Worm (Caenorhabditis elegans) whole organism, young adult: Measurements from ENCODE around the gene ets-7.

ENCODE experiments used
- bed-2 ChIP-seq: fragments of 200-800 bp; sonication (Bioruptor generic); IDR thresholded peaks from 2 replicates; pipeline ENCODE4 v1.3.6; 2022; ENCODE audit warnings: missing genetic modification reagents, missing genetic modification characterization, missing compliant biosample characterization
- efl-1 ChIP-seq: fragments of 150-350 bp; optimal IDR thresholded peaks from 2 replicates; lab custom pipeline; 2014; ENCODE audit warnings: missing biosample characterization, missing genetic modification reagents, missing genetic modification characterization
- hlh-12 ChIP-seq: sonication (generic microtip); optimal IDR thresholded peaks from 2 replicates; lab custom pipeline; 2016; ENCODE audit warnings: missing genetic modification characterization, missing compliant biosample characterization
- nhr-80 ChIP-seq: sonication (generic microtip); optimal IDR thresholded peaks from 2 replicates; lab custom pipeline; 2016; ENCODE audit warnings: missing genetic modification characterization, missing compliant biosample characterization
- rec-8 ChIP-seq, 2 experiments: sonication (generic microtip); optimal IDR thresholded peaks; 2 replicates each; lab custom pipeline; 2016; ENCODE audit warnings: mild to moderate bottlenecking in 2 of 2, missing genetic modification characterization in 2 of 2, missing genetic modification reagents in 2 of 2, missing genotype in 2 of 2, missing biosample characterization in 1 of 2, missing compliant biosample characterization in 1 of 2, moderate library complexity in 1 of 2
- snpc-1.1 ChIP-seq: sonication (generic microtip); optimal IDR thresholded peaks from 2 replicates; lab custom pipeline; 2017; ENCODE audit warnings: missing genetic modification characterization, mild to moderate bottlenecking, missing compliant biosample characterization, antibody characterized with exemption, moderate library complexity, missing genotype, missing genetic modification reagents; ENCODE audit not compliant: insufficient read depth
- zim-3 ChIP-seq: sonication (generic microtip); optimal IDR thresholded peaks from 2 replicates; lab custom pipeline; 2017; ENCODE audit warnings: mild to moderate bottlenecking, missing genetic modification characterization, moderate library complexity, missing compliant biosample characterization
- ztf-26 ChIP-seq: sonication (generic microtip); optimal IDR thresholded peaks from 2 replicates; lab custom pipeline; 2017; ENCODE audit warnings: missing genetic modification characterization, missing compliant biosample characterization

ce11 chrV:7558693-7559092 is at the start of gene ets-7:
- TF ChIP-seq bed-2 (no peak), ztf-26 (no peak), snpc-1.1 (tag; lab: Kevin White, UChicago) (no peak), zim-3 (tag; lab: Kevin White, UChicago) (no peak), rec-8 (tag; optimal IDR thresholded peaks at IDR 0.05; lab: Kevin White, UChicago) (no peak), hlh-12 (tag; lab: Kevin White, UChicago) (no peak), nhr-80 (tag; lab: Kevin White, UChicago) (no peak), efl-1 (GFP tag; lab: Kevin White, UChicago) (no peak)
